Fruit fly (Drosophila melanogaster) whole organism, prepupa: ENCODE measurements around the gene CG42564.
A peak's percentile ranks its signal among the peaks of the same experiment; 100 is the strongest.

Experiments used
- Blimp-1 ChIP-seq: fragments of 200-800 bp; sonication (Bioruptor generic); optimal IDR thresholded peaks from 3 replicates; lab custom pipeline; 2017; ENCODE audit warnings: missing biosample characterization, missing genetic modification characterization, mild to moderate bottlenecking, moderate library complexity, missing genetic modification reagents
- CG10631 ChIP-seq: fragments of 200-800 bp; sonication (Bioruptor generic); optimal IDR thresholded peaks from 2 replicates; lab custom pipeline; 2016; ENCODE audit warnings: missing biosample characterization, missing genetic modification characterization
- CG10669 ChIP-seq: fragments of 200-800 bp; sonication (Bioruptor generic); optimal IDR thresholded peaks from 3 replicates; lab custom pipeline; 2018; ENCODE audit warnings: missing biosample characterization, mild to moderate bottlenecking, missing genetic modification characterization, moderate library complexity
- CG11294 ChIP-seq: fragments of 200-800 bp; sonication (Bioruptor generic); IDR thresholded peaks from 2 replicates; pipeline ENCODE4 v1.3.6; 2022; ENCODE audit warnings: missing biosample characterization, missing genetic modification characterization
- CG11762 ChIP-seq: fragments of 200-800 bp; sonication (Bioruptor generic); optimal IDR thresholded peaks from 3 replicates; lab custom pipeline; 2016; ENCODE audit warnings: missing biosample characterization, missing genetic modification characterization; ENCODE audit not compliant: insufficient read depth
- CG11902 ChIP-seq: fragments of 200-800 bp; sonication (Bioruptor generic); optimal IDR thresholded peaks from 3 replicates; lab custom pipeline; 2016; ENCODE audit warnings: missing biosample characterization, missing genetic modification characterization
- CG15336 ChIP-seq: fragments of 200-800 bp; sonication (Bioruptor generic); IDR thresholded peaks from 2 replicates; pipeline ENCODE4 v1.3.6; 2022; ENCODE audit warnings: missing biosample characterization, missing genetic modification characterization
- CG16779 ChIP-seq: fragments of 200-800 bp; sonication (Bioruptor generic); optimal IDR thresholded peaks from 3 replicates; lab custom pipeline; 2017; ENCODE audit warnings: missing biosample characterization, mild to moderate bottlenecking, missing genetic modification characterization
- CG31627 ChIP-seq: fragments of 200-800 bp; sonication (Bioruptor generic); optimal IDR thresholded peaks from 3 replicates; lab custom pipeline; 2016; ENCODE audit warnings: missing biosample characterization, missing genetic modification characterization
- CG34406 ChIP-seq: fragments of 200-800 bp; sonication (Bioruptor generic); optimal IDR thresholded peaks from 3 replicates; lab custom pipeline; 2016; ENCODE audit warnings: missing biosample characterization, missing genetic modification characterization
- CG3919 ChIP-seq: fragments of 200-800 bp; sonication (Bioruptor generic); optimal IDR thresholded peaks from 3 replicates; lab custom pipeline; 2016; ENCODE audit warnings: missing biosample characterization, missing genetic modification characterization
- CG4318 ChIP-seq: fragments of 200-800 bp; sonication (Bioruptor generic); optimal IDR thresholded peaks from 3 replicates; lab custom pipeline; 2017; ENCODE audit warnings: missing biosample characterization, mild to moderate bottlenecking, missing genetic modification characterization
- CG6276 ChIP-seq: fragments of 200-800 bp; sonication (Bioruptor generic); optimal IDR thresholded peaks from 2 replicates; lab custom pipeline; 2017; ENCODE audit warnings: missing biosample characterization, mild to moderate bottlenecking, missing genetic modification characterization
- CG6792 ChIP-seq: fragments of 200-800 bp; sonication (Bioruptor generic); optimal IDR thresholded peaks from 3 replicates; lab custom pipeline; 2016; ENCODE audit warnings: missing biosample characterization, missing genetic modification characterization
- CG7368 ChIP-seq: fragments of 200-800 bp; sonication (Bioruptor generic); optimal IDR thresholded peaks from 3 replicates; lab custom pipeline; 2016; ENCODE audit warnings: missing biosample characterization, missing genetic modification characterization
- CG8119 ChIP-seq: fragments of 200-800 bp; sonication (Bioruptor generic); IDR thresholded peaks from 3 replicates; pipeline ENCODE4 v1.3.6; 2022; ENCODE audit warnings: missing biosample characterization, missing genetic modification characterization
- CG8632 ChIP-seq: fragments of 200-800 bp; sonication (Bioruptor generic); optimal IDR thresholded peaks from 3 replicates; lab custom pipeline; 2016; ENCODE audit warnings: missing biosample characterization, missing genetic modification characterization
- CG9139 ChIP-seq: fragments of 200-800 bp; sonication (Bioruptor generic); optimal IDR thresholded peaks from 3 replicates; lab custom pipeline; 2017; ENCODE audit warnings: missing biosample characterization, mild to moderate bottlenecking, missing genetic modification characterization
- Eip75B ChIP-seq: fragments of 200-800 bp; sonication (Bioruptor generic); optimal IDR thresholded peaks from 3 replicates; lab custom pipeline; 2016; ENCODE audit warnings: missing biosample characterization, missing genetic modification characterization
- Eip78C ChIP-seq: fragments of 200-800 bp; sonication (Bioruptor generic); peaks from one replicate; lab custom pipeline; 2016; ENCODE audit warnings: missing biosample characterization, missing genetic modification characterization
- Eip93F ChIP-seq: fragments of 200-800 bp; sonication (Bioruptor generic); optimal IDR thresholded peaks from 2 replicates; lab custom pipeline; 2016; ENCODE audit warnings: missing biosample characterization, mild to moderate bottlenecking, missing genetic modification characterization
- Ets21C ChIP-seq: fragments of 200-800 bp; sonication (Bioruptor generic); optimal IDR thresholded peaks from 3 replicates; lab custom pipeline; 2016; ENCODE audit warnings: missing biosample characterization, missing genetic modification characterization
- Ets96B ChIP-seq: fragments of 200-800 bp; optimal IDR thresholded peaks from 2 replicates; lab custom pipeline; 2019; ENCODE audit warnings: missing biosample characterization, mild to moderate bottlenecking, missing genetic modification characterization, moderate library complexity
- Gug ChIP-seq: fragments of 200-800 bp; sonication (Bioruptor generic); IDR thresholded peaks from 2 replicates; pipeline ENCODE4 v1.3.6; 2022; ENCODE audit warnings: missing biosample characterization, missing genetic modification characterization
- Hr38 ChIP-seq: sonication (Bioruptor generic); optimal IDR thresholded peaks from 2 replicates; lab custom pipeline; 2016; ENCODE audit warnings: missing biosample characterization, missing genetic modification characterization
- Hr4 ChIP-seq: fragments of 200-800 bp; sonication (Bioruptor generic); optimal IDR thresholded peaks from 3 replicates; lab custom pipeline; 2016; ENCODE audit warnings: missing biosample characterization, missing genetic modification characterization
- Lpt ChIP-seq: fragments of 200-800 bp; sonication (Bioruptor generic); optimal IDR thresholded peaks from 3 replicates; lab custom pipeline; 2016; ENCODE audit warnings: missing biosample characterization, missing genetic modification characterization
- Met ChIP-seq: fragments of 200-800 bp; sonication (Bioruptor generic); optimal IDR thresholded peaks from 3 replicates; lab custom pipeline; 2016; ENCODE audit warnings: missing biosample characterization, missing genetic modification characterization
- OdsH ChIP-seq: fragments of 200-800 bp; sonication (Bioruptor generic); optimal IDR thresholded peaks from 3 replicates; lab custom pipeline; 2016; ENCODE audit warnings: missing biosample characterization, missing genetic modification characterization
- Smox ChIP-seq: fragments of 200-800 bp; sonication (Bioruptor generic); optimal IDR thresholded peaks from 3 replicates; lab custom pipeline; 2016; ENCODE audit warnings: missing biosample characterization, missing genetic modification characterization
- Sox102F ChIP-seq: fragments of 200-800 bp; sonication (Bioruptor generic); optimal IDR thresholded peaks from 2 replicates; lab custom pipeline; 2016; ENCODE audit warnings: missing biosample characterization, mild to moderate bottlenecking, missing genetic modification characterization
- Sox14 ChIP-seq: fragments of 200-800 bp; sonication (Bioruptor generic); optimal IDR thresholded peaks from 3 replicates; lab custom pipeline; 2016; ENCODE audit warnings: missing biosample characterization, missing genetic modification characterization
- Sox15 ChIP-seq: fragments of 200-800 bp; sonication (Bioruptor generic); optimal IDR thresholded peaks from 3 replicates; lab custom pipeline; 2016; ENCODE audit warnings: missing biosample characterization, missing genetic modification characterization
- achi ChIP-seq: fragments of 200-800 bp; sonication (Bioruptor generic); optimal IDR thresholded peaks from 3 replicates; lab custom pipeline; 2016; ENCODE audit warnings: missing biosample characterization, missing genetic modification characterization
- cyc ChIP-seq: fragments of 200-800 bp; sonication (Bioruptor generic); optimal IDR thresholded peaks from 3 replicates; lab custom pipeline; 2016; ENCODE audit warnings: missing biosample characterization, missing genetic modification characterization
- dsx ChIP-seq: fragments of 200-800 bp; optimal IDR thresholded peaks from 3 replicates; lab custom pipeline; 2019; ENCODE audit warnings: missing biosample characterization, mild to moderate bottlenecking, missing genetic modification characterization, moderate library complexity; ENCODE audit not compliant: poor library complexity, severe bottlenecking
- eg ChIP-seq: fragments of 200-800 bp; sonication (Bioruptor generic); IDR thresholded peaks from 3 replicates; pipeline ENCODE4 v1.3.6; 2022; ENCODE audit warnings: missing biosample characterization, missing genetic modification characterization
- esn ChIP-seq: fragments of 200-800 bp; sonication (Bioruptor generic); optimal IDR thresholded peaks from 2 replicates; lab custom pipeline; 2016; ENCODE audit warnings: missing biosample characterization, mild to moderate bottlenecking, missing genetic modification characterization, moderate library complexity
- fd59A ChIP-seq: fragments of 200-800 bp; sonication (Bioruptor generic); optimal IDR thresholded peaks from 2 replicates; lab custom pipeline; 2017; ENCODE audit warnings: missing biosample characterization, mild to moderate bottlenecking, missing genetic modification characterization, missing genetic modification reagents
- fd85E ChIP-seq: fragments of 200-800 bp; sonication (Bioruptor generic); optimal IDR thresholded peaks from 3 replicates; lab custom pipeline; 2016; ENCODE audit warnings: missing biosample characterization, missing genetic modification characterization
- fkh ChIP-seq: fragments of 200-800 bp; sonication (Bioruptor generic); optimal IDR thresholded peaks from 3 replicates; lab custom pipeline; 2017; ENCODE audit warnings: missing biosample characterization, mild to moderate bottlenecking, missing genetic modification characterization, moderate library complexity
- lz ChIP-seq: fragments of 200-800 bp; sonication (Bioruptor generic); optimal IDR thresholded peaks from 3 replicates; lab custom pipeline; 2016; ENCODE audit warnings: missing biosample characterization, missing genetic modification characterization
- pdm3 ChIP-seq: fragments of 200-800 bp; sonication (Bioruptor generic); optimal IDR thresholded peaks from 3 replicates; lab custom pipeline; 2016; ENCODE audit warnings: missing biosample characterization, missing genetic modification characterization
- salr ChIP-seq, 2 experiments: fragments of 200-800 bp; sonication (Bioruptor generic); optimal IDR thresholded peaks; 3 replicates each; lab custom pipeline; 2016 to 2018; ENCODE audit warnings: missing biosample characterization in 2 of 2, missing genetic modification characterization in 2 of 2, mild to moderate bottlenecking in 1 of 2
- ss ChIP-seq, 2 experiments: fragments of 200-800 bp; sonication (Bioruptor generic); optimal IDR thresholded peaks; 2 replicates in 1 of 2; 3 replicates in 1 of 2; lab custom pipeline; 2017 to 2018; ENCODE audit warnings: mild to moderate bottlenecking in 2 of 2, missing biosample characterization in 2 of 2, missing genetic modification characterization in 2 of 2, moderate library complexity in 1 of 2
- topi ChIP-seq: fragments of 200-800 bp; sonication (Bioruptor generic); optimal IDR thresholded peaks from 3 replicates; lab custom pipeline; 2016; ENCODE audit warnings: missing biosample characterization, missing genetic modification characterization
- vri ChIP-seq: fragments of 200-800 bp; sonication (Bioruptor generic); optimal IDR thresholded peaks from 3 replicates; lab custom pipeline; 2016; ENCODE audit warnings: missing biosample characterization, mild to moderate bottlenecking, missing genetic modification characterization

Gene CG42564

dm6 chr3R:6405674-6406565 is 31.6 kb downstream of the CG42564 start, which contains the start of gene Dmtn (continued):
- TF ChIP-seq CG16779 (tag; lab: Kevin White, UChicago) (peak; percentile 37), Eip93F (GFP tag; lab: Kevin White, UChicago) (peak; percentile 51), CG34406 (GFP tag; lab: Kevin White, UChicago) (peak; percentile 15), vri (GFP tag; lab: Kevin White, UChicago) (peak; percentile 39), CG8632 (GFP tag; lab: Kevin White, UChicago) (no peak), Sox14 (GFP tag; lab: Kevin White, UChicago) (peak; percentile 29), Eip78C (peak; percentile 55), CG8119 (GFP tag; lab: Robert Waterston, UW) (no peak), topi (GFP tag; lab: Kevin White, UChicago) (no peak), Met (no peak)

- no peak for TF ChIP-seq CG4318 (GFP tag; lab: Kevin White, UChicago)
- no peak for TF ChIP-seq Blimp-1 (GFP tag; lab: Kevin White, UChicago)
- TF ChIP-seq CG7368 (GFP tag; lab: Kevin White, UChicago): peak; percentile 13
- TF ChIP-seq CG6276 (GFP tag; lab: Kevin White, UChicago): no peak
- TF ChIP-seq lz (GFP tag; lab: Kevin White, UChicago): no peak
- no peak for TF ChIP-seq CG10631
- no peak for TF ChIP-seq CG11762 (GFP tag; lab: Kevin White, UChicago)
- no peak for TF ChIP-seq topi (GFP tag; lab: Kevin White, UChicago)
- TF ChIP-seq fd59A (GFP tag; lab: Kevin White, UChicago): no peak
- TF ChIP-seq Gug: no peak
- TF ChIP-seq CG6792 (GFP tag; lab: Kevin White, UChicago): no peak
- TF ChIP-seq eg (GFP tag; lab: Robert Waterston, UW): no peak
- no peak for TF ChIP-seq OdsH (GFP tag; lab: Kevin White, UChicago)
- peak; percentile 36 for TF ChIP-seq vri (GFP tag; lab: Kevin White, UChicago)
- no peak for TF ChIP-seq salr (GFP tag; optimal IDR thresholded peaks at IDR 0.05; lab: Kevin White, UChicago)
- TF ChIP-seq CG11902 (GFP tag; lab: Kevin White, UChicago): no peak
- TF ChIP-seq Eip78C: peak; percentile 72
- no peak for TF ChIP-seq Eip75B
- peak in 1 of 2 experiments; percentile 19 for TF ChIP-seq ss (GFP tag; optimal IDR thresholded peaks at IDR 0.05; lab: Kevin White, UChicago)
- no peak for TF ChIP-seq CG16779 (tag; lab: Kevin White, UChicago)
- no peak for TF ChIP-seq Hr38 (GFP tag; lab: Kevin White, UChicago)
- no peak for TF ChIP-seq CG10669 (GFP tag; lab: Kevin White, UChicago)
- TF ChIP-seq esn (GFP tag; lab: Kevin White, UChicago): peak; percentile 13
- TF ChIP-seq fkh (GFP tag; lab: Kevin White, UChicago): no peak
- no peak for TF ChIP-seq CG11294
- no peak for TF ChIP-seq Hr4
- no peak for TF ChIP-seq CG15336 (GFP tag; lab: Robert Waterston, UW)
- no peak for TF ChIP-seq fd85E
- TF ChIP-seq cyc (GFP tag; lab: Kevin White, UChicago): no peak
- no peak for TF ChIP-seq Smox (GFP tag; lab: Kevin White, UChicago)
- TF ChIP-seq pdm3: no peak
- no peak for TF ChIP-seq CG9139 (GFP tag; lab: Kevin White, UChicago)
- TF ChIP-seq Lpt (GFP tag; lab: Kevin White, UChicago): no peak
- no peak for TF ChIP-seq achi (GFP tag; lab: Kevin White, UChicago)
- TF ChIP-seq CG3919: no peak
- peak; percentile 59 for TF ChIP-seq dsx
- TF ChIP-seq CG8119 (GFP tag; lab: Robert Waterston, UW): no peak
- TF ChIP-seq Ets96B: no peak
- no peak for TF ChIP-seq Sox15 (GFP tag; lab: Kevin White, UChicago)
- peak; percentile 29 for TF ChIP-seq Sox102F (GFP tag; lab: Kevin White, UChicago)
- TF ChIP-seq CG31627 (GFP tag; lab: Kevin White, UChicago): no peak
- peak; percentile 4 for TF ChIP-seq Sox14 (GFP tag; lab: Kevin White, UChicago)
- TF ChIP-seq Ets21C (GFP tag; lab: Kevin White, UChicago): no peak
- TF ChIP-seq Met: no peak
Observed at dm6 chr3R:6406566-6407098, 32.4 kb downstream of the CG42564 start, which contains the start of gene gpp. Gene gpp (plus strand): TSS chr3R:6406855.
